Worm (Caenorhabditis elegans): ENCODE data around the gene F27D9.12.

DNA sequence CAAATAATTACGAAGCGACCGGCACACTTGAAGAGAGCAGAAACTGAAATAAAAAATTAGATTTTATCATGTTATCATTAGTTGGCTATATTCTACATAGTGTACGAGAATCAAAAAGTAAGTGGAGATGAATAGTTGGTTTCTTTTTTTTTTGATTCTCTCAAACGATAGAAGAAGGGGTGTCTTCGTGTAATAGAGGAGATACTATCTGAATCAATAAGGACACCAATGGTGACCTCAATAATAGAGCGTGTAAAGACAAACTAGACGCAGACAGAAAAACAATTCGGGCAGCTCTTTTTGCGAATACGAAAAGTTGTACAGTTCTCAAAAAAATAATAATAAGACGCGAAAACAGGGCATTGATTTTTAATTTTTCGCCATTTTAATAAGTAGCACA is 5.8 kb upstream of the F27D9.12 start:
- TF ChIP-seq dao-5 (tag; optimal IDR thresholded peaks at IDR 0.05): no peak
- TF ChIP-seq W03F9.2 (tag; optimal IDR thresholded peaks at IDR 0.05): no peak
- TF ChIP-seq him-1 (tag; optimal IDR thresholded peaks at IDR 0.05): no peak

Measured in whole organism, L4/young adult.